Worm (Caenorhabditis elegans): Measurements from ENCODE around the gene T19C4.5.

DNA sequence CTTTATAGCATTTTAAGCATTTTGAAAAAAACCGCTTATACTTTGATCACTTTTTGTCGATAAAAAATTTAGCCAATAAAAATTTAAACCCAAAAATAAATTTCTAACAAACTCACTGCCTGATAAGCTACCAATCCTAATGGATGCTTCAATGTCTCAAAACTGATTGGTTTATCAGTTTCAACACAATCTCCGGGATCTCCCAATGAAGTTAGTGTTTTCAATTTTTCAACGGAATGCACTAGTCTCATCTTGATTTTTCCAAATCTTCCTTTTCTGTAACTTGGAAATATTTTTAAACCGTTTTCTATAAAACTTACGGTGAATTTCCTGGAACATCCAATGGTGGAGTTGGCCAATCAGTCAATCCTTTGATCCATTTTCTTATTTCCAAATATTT lies 51.7 kb downstream of the T19C4.5 start:
- TF ChIP-seq zip-5 (tag; optimal IDR thresholded peaks at IDR 0.05) (no peak), nhr-11 (tag; optimal IDR thresholded peaks at IDR 0.05) (no peak)
